Worm (Caenorhabditis elegans) whole organism, L3 larva: ENCODE measurements around the gene skpo-2.

ENCODE experiments used
- R02D3.7 ChIP-seq: fragments of 150-350 bp; optimal IDR thresholded peaks from 2 replicates; lab custom pipeline; 2014; ENCODE audit warnings: missing biosample characterization, missing genetic modification characterization
- ama-1 ChIP-seq: fragments of 150-350 bp; optimal IDR thresholded peaks from 2 replicates; lab custom pipeline; 2018
- ceh-16 ChIP-seq: sonication (generic microtip); optimal IDR thresholded peaks from 2 replicates; lab custom pipeline; 2017; ENCODE audit warnings: missing biosample characterization, missing genetic modification characterization
- ceh-28 ChIP-seq: fragments of 150-350 bp; optimal IDR thresholded peaks from 2 replicates; lab custom pipeline; 2014; ENCODE audit warnings: missing biosample characterization, missing genetic modification reagents, missing genetic modification characterization
- ceh-82 ChIP-seq: fragments of 150-350 bp; optimal IDR thresholded peaks from 2 replicates; lab custom pipeline; 2014; ENCODE audit warnings: missing biosample characterization, missing genetic modification characterization
- ceh-9 ChIP-seq: sonication (generic microtip); optimal IDR thresholded peaks from 2 replicates; lab custom pipeline; 2018; ENCODE audit warnings: missing biosample characterization, missing genetic modification characterization
- daf-12 ChIP-seq: fragments of 150-350 bp; optimal IDR thresholded peaks from 2 replicates; lab custom pipeline; 2014; ENCODE audit warnings: missing biosample characterization, missing genetic modification reagents, missing genetic modification characterization
- egl-27 ChIP-seq: sonication (generic microtip); optimal IDR thresholded peaks from 4 replicates; lab custom pipeline; 2017; ENCODE audit warnings: missing biosample characterization, missing genetic modification reagents, missing genetic modification characterization
- egl-5 ChIP-seq: fragments of 150-350 bp; optimal IDR thresholded peaks from 2 replicates; lab custom pipeline; 2017; ENCODE audit warnings: missing biosample characterization, missing genetic modification reagents, missing genetic modification characterization, inconsistent platforms
- elt-1 ChIP-seq: fragments of 150-350 bp; optimal IDR thresholded peaks from 2 replicates; lab custom pipeline; 2014; ENCODE audit warnings: missing biosample characterization, missing genetic modification characterization
- elt-2 ChIP-seq: sonication (generic microtip); optimal IDR thresholded peaks from 2 replicates; lab custom pipeline; 2016; ENCODE audit warnings: missing genetic modification reagents, mild to moderate bottlenecking, missing genetic modification characterization, missing compliant biosample characterization
- elt-3 ChIP-seq, 3 experiments: fragments of 150-350 bp in 1 of 3; sonication (generic microtip) in 2 of 3; optimal IDR thresholded peaks; 2 replicates in 2 of 3; 4 replicates in 1 of 3; lab custom pipeline; 2014 to 2017; ENCODE audit warnings: missing biosample characterization in 3 of 3, missing genetic modification characterization in 3 of 3
- eor-1 ChIP-seq, 2 experiments: fragments of 150-350 bp; optimal IDR thresholded peaks; 2 replicates each; lab custom pipeline; 2014 to 2018; ENCODE audit warnings: missing biosample characterization in 2 of 2, missing genetic modification characterization in 2 of 2
- fkh-2 ChIP-seq: fragments of 150-350 bp; optimal IDR thresholded peaks from 2 replicates; lab custom pipeline; 2014; ENCODE audit warnings: missing biosample characterization, missing genetic modification reagents, missing genetic modification characterization
- fos-1 ChIP-seq: fragments of 150-350 bp; optimal IDR thresholded peaks from 2 replicates; lab custom pipeline; 2014; ENCODE audit warnings: missing biosample characterization, missing genetic modification characterization
- hmg-11 ChIP-seq: sonication (generic microtip); optimal IDR thresholded peaks from 2 replicates; lab custom pipeline; 2016; ENCODE audit warnings: missing genetic modification characterization, missing compliant biosample characterization
- jun-1 ChIP-seq: fragments of 150-350 bp; optimal IDR thresholded peaks from 2 replicates; lab custom pipeline; 2014; ENCODE audit warnings: missing biosample characterization, missing genetic modification reagents, missing genetic modification characterization
- lin-15B ChIP-seq: fragments of 150-350 bp; optimal IDR thresholded peaks from 2 replicates; lab custom pipeline; 2014; ENCODE audit warnings: missing biosample characterization, missing genetic modification characterization
- lin-39 ChIP-seq: fragments of 150-350 bp; optimal IDR thresholded peaks from 2 replicates; lab custom pipeline; 2018; ENCODE audit warnings: missing biosample characterization, missing genetic modification reagents, missing genetic modification characterization
- lsy-12 ChIP-seq: sonication (generic microtip); optimal IDR thresholded peaks from 2 replicates; lab custom pipeline; 2016; ENCODE audit warnings: mild to moderate bottlenecking, missing genetic modification characterization, missing compliant biosample characterization
- mdl-1 ChIP-seq: fragments of 150-350 bp; optimal IDR thresholded peaks from 2 replicates; lab custom pipeline; 2014; ENCODE audit warnings: missing biosample characterization, missing genetic modification characterization
- mml-1 ChIP-seq: fragments of 150-350 bp; sonication (generic microtip); optimal IDR thresholded peaks from 3 replicates; lab custom pipeline; 2014; ENCODE audit warnings: missing biosample characterization, missing genetic modification characterization
- nhr-11 ChIP-seq: fragments of 150-350 bp; optimal IDR thresholded peaks from 2 replicates; lab custom pipeline; 2014; ENCODE audit warnings: missing biosample characterization, missing genetic modification characterization
- nhr-12 ChIP-seq: fragments of 150-350 bp; optimal IDR thresholded peaks from 2 replicates; lab custom pipeline; 2014; ENCODE audit warnings: missing biosample characterization, missing genetic modification characterization
- nhr-23 ChIP-seq: fragments of 150-350 bp; optimal IDR thresholded peaks from 2 replicates; lab custom pipeline; 2014; ENCODE audit warnings: missing biosample characterization, missing genetic modification reagents, missing genetic modification characterization
- nhr-237 ChIP-seq: fragments of 150-350 bp; optimal IDR thresholded peaks from 2 replicates; lab custom pipeline; 2014; ENCODE audit warnings: missing biosample characterization, missing genetic modification characterization
- nhr-25 ChIP-seq: sonication (generic microtip); optimal IDR thresholded peaks from 2 replicates; lab custom pipeline; 2017; ENCODE audit warnings: missing biosample characterization, missing genetic modification characterization
- nhr-28 ChIP-seq: fragments of 150-350 bp; optimal IDR thresholded peaks from 2 replicates; lab custom pipeline; 2014; ENCODE audit warnings: missing biosample characterization, missing genetic modification characterization
- nhr-43 ChIP-seq: sonication (generic microtip); optimal IDR thresholded peaks from 2 replicates; lab custom pipeline; 2016; ENCODE audit warnings: mild to moderate bottlenecking, missing genetic modification characterization, missing compliant biosample characterization; ENCODE audit not compliant: poor library complexity, severe bottlenecking
- nhr-67 ChIP-seq: fragments of 150-350 bp; optimal IDR thresholded peaks from 2 replicates; lab custom pipeline; 2014; ENCODE audit warnings: missing biosample characterization, missing genetic modification characterization
- nhr-77 ChIP-seq: fragments of 150-350 bp; optimal IDR thresholded peaks from 2 replicates; lab custom pipeline; 2014; ENCODE audit warnings: missing biosample characterization, missing genetic modification characterization
- pha-4 ChIP-seq: fragments of 150-350 bp; optimal IDR thresholded peaks from 2 replicates; lab custom pipeline; 2014; ENCODE audit warnings: missing biosample characterization, missing genetic modification reagents, missing genetic modification characterization
- pqm-1 ChIP-seq: fragments of 150-350 bp; optimal IDR thresholded peaks from 2 replicates; lab custom pipeline; 2017; ENCODE audit warnings: missing biosample characterization, missing genetic modification characterization, inconsistent platforms
- sea-2 ChIP-seq: fragments of 150-350 bp; sonication (generic microtip); optimal IDR thresholded peaks from 4 replicates; lab custom pipeline; 2014; ENCODE audit warnings: missing biosample characterization, missing genetic modification reagents, missing genetic modification characterization
- skn-1 ChIP-seq: fragments of 150-350 bp; optimal IDR thresholded peaks from 2 replicates; lab custom pipeline; 2014; ENCODE audit warnings: missing biosample characterization, missing genetic modification characterization
- snpc-4 ChIP-seq: fragments of 150-350 bp; optimal IDR thresholded peaks from 2 replicates; lab custom pipeline; 2014; ENCODE audit warnings: missing biosample characterization, missing genetic modification characterization
- tbx-2 ChIP-seq: sonication (generic microtip); optimal IDR thresholded peaks from 2 replicates; lab custom pipeline; 2016; ENCODE audit warnings: mild to moderate bottlenecking, missing genetic modification characterization, missing compliant biosample characterization
- unc-39 ChIP-seq: sonication (generic microtip); optimal IDR thresholded peaks from 4 replicates; lab custom pipeline; 2017; ENCODE audit warnings: missing biosample characterization, missing genetic modification characterization
- unc-62 ChIP-seq: fragments of 150-350 bp; sonication (generic microtip); optimal IDR thresholded peaks from 4 replicates; lab custom pipeline; 2014; ENCODE audit warnings: missing biosample characterization, missing genetic modification reagents, missing genetic modification characterization
- ztf-4 ChIP-seq: fragments of 150-350 bp; optimal IDR thresholded peaks from 2 replicates; lab custom pipeline; 2014; ENCODE audit warnings: missing biosample characterization, missing genetic modification characterization

Gene skpo-2

ce11 chrII:3437393-3437792 is 1.1 kb upstream of the skpo-2 start:
- no peak for TF ChIP-seq ceh-82
- no peak for TF ChIP-seq eor-1 (tag; optimal IDR thresholded peaks at IDR 0.05; lab: Kevin White, UChicago)
- TF ChIP-seq lin-15B (tag; lab: Kevin White, UChicago): no peak
- no peak for TF ChIP-seq lsy-12 (tag; lab: Kevin White, UChicago)
- TF ChIP-seq elt-3 (tag; optimal IDR thresholded peaks at IDR 0.05; lab: Kevin White, UChicago): no peak
- no peak for TF ChIP-seq ceh-9 (tag; lab: Kevin White, UChicago)
- TF ChIP-seq unc-62 (GFP tag; lab: Kevin White, UChicago): no peak
- no peak for TF ChIP-seq fos-1 (tag; lab: Kevin White, UChicago)
- no peak for TF ChIP-seq lin-39 (tag; lab: Kevin White, UChicago)
- TF ChIP-seq ztf-4 (tag; lab: Kevin White, UChicago): no peak
- TF ChIP-seq unc-39 (tag; lab: Kevin White, UChicago): no peak
- no peak for TF ChIP-seq nhr-11 (tag; lab: Kevin White, UChicago)

ce11 chrII:3434893-3435503 is 1.3 kb downstream of the skpo-2 start:
- TF ChIP-seq nhr-43 (tag; lab: Kevin White, UChicago) (peak; percentile 43), lin-15B (tag; lab: Kevin White, UChicago) (no peak), elt-3 (tag; optimal IDR thresholded peaks at IDR 0.05; lab: Kevin White, UChicago) (no peak), lin-39 (tag; lab: Kevin White, UChicago) (no peak), pha-4 (tag; lab: Kevin White, UChicago) (no peak), elt-2 (tag; lab: Kevin White, UChicago) (no peak), pqm-1 (tag; lab: Kevin White, UChicago) (no peak), jun-1 (tag; lab: Kevin White, UChicago) (no peak), ceh-28 (tag; lab: Kevin White, UChicago) (no peak), R02D3.7 (tag; lab: Kevin White, UChicago) (no peak), tbx-2 (tag; lab: Kevin White, UChicago) (no peak), egl-27 (tag; lab: Kevin White, UChicago) (no peak), unc-39 (tag; lab: Kevin White, UChicago) (no peak), unc-62 (GFP tag; lab: Kevin White, UChicago) (peak; percentile 43), nhr-237 (tag; lab: Kevin White, UChicago) (no peak), snpc-4 (tag; lab: Kevin White, UChicago) (peak; percentile 78), mml-1 (tag; lab: Kevin White, UChicago) (no peak), nhr-12 (no peak), ama-1 (peak; percentile 19), ztf-4 (tag; lab: Kevin White, UChicago) (no peak), lsy-12 (tag; lab: Kevin White, UChicago) (no peak), egl-5 (tag; lab: Kevin White, UChicago) (no peak), skn-1 (tag; lab: Kevin White, UChicago) (no peak), nhr-28 (no peak), nhr-77 (tag; lab: Kevin White, UChicago) (no peak), nhr-23 (tag; lab: Kevin White, UChicago) (no peak), ceh-16 (no peak), elt-1 (tag; lab: Kevin White, UChicago) (peak; percentile 77), nhr-25 (peak; percentile 56), mdl-1 (no peak), eor-1 (tag; optimal IDR thresholded peaks at IDR 0.05; lab: Kevin White, UChicago) (no peak), hmg-11 (tag; lab: Kevin White, UChicago) (no peak), fkh-2 (tag; lab: Kevin White, UChicago) (no peak)

ce11 chrII:3429400-3429799 is 6.9 kb downstream of the skpo-2 start, which contains the start of gene C16C8.18:
Gene C16C8.18 (plus strand): TSS chrII:3429700.
- TF ChIP-seq nhr-67 (tag; lab: Kevin White, UChicago) (no peak), pha-4 (tag; lab: Kevin White, UChicago) (no peak), tbx-2 (tag; lab: Kevin White, UChicago) (no peak), daf-12 (tag; lab: Kevin White, UChicago) (no peak), sea-2 (GFP tag; lab: Kevin White, UChicago) (no peak), ceh-82 (no peak), nhr-25 (no peak)
